ENCODE assay signal across 4 fruit fly cellular contexts in genomic region chrX:2107782-2108409, dm6.
TF ChIP-seq lines count a peak whose summit lies in the region.

No protein-coding gene starts in this region.

- TF ChIP-seq CTCF in whole organism, embryonic (GFP tag; optimal IDR thresholded peaks at IDR 0.05; lab: Kevin White, UChicago) = no peak

TF ChIP-seq in whole organism, adult, 20 proteins besides CTCF, POLR2A, EP300 and RAD21:
- TF ChIP-seq cic (GFP tag; optimal IDR thresholded peaks at IDR 0.05; lab: Kevin White, UChicago) (peak; percentile 93), CG11617 (GFP tag; optimal IDR thresholded peaks at IDR 0.05; lab: Kevin White, UChicago) (peak; percentile 89), CG12768 (GFP tag; optimal IDR thresholded peaks at IDR 0.05; lab: Kevin White, UChicago) (peak; percentile 86), toe (GFP tag; optimal IDR thresholded peaks at IDR 0.05; lab: Kevin White, UChicago) (peak; percentile 72), CG7045 (GFP tag; optimal IDR thresholded peaks at IDR 0.05; lab: Kevin White, UChicago) (peak; percentile 79), Hr96 (GFP tag; optimal IDR thresholded peaks at IDR 0.05; lab: Kevin White, UChicago) (peak; percentile 89), kay (GFP tag; lab: Kevin White, UChicago; ENCODE audit: borderline replicate concordance) (no peak), CG7101 (tag; optimal IDR thresholded peaks at IDR 0.05; lab: Kevin White, UChicago) (peak; percentile 95), ovo (GFP tag; optimal IDR thresholded peaks at IDR 0.05; lab: Kevin White, UChicago) (peak; percentile 85), CG14711 (tag; optimal IDR thresholded peaks at IDR 0.05; lab: Kevin White, UChicago) (peak; percentile 87), CG1620 (GFP tag; optimal IDR thresholded peaks at IDR 0.05; lab: Kevin White, UChicago) (peak; percentile 80), Mnt (GFP tag; optimal IDR thresholded peaks at IDR 0.05; lab: Kevin White, UChicago) (peak; percentile 77), bab1 (GFP tag; optimal IDR thresholded peaks at IDR 0.05; lab: Kevin White, UChicago) (peak; percentile 94), CG33017 (tag; optimal IDR thresholded peaks at IDR 0.05; lab: Kevin White, UChicago) (peak; percentile 87), Clk (GFP tag; optimal IDR thresholded peaks at IDR 0.05; lab: Kevin White, UChicago) (peak; percentile 66), pad (GFP tag; optimal IDR thresholded peaks at IDR 0.05; lab: Kevin White, UChicago) (peak; percentile 74), CG5204 (GFP tag; optimal IDR thresholded peaks at IDR 0.05; lab: Kevin White, UChicago) (peak; percentile 66), tj (GFP tag; optimal IDR thresholded peaks at IDR 0.05; lab: Kevin White, UChicago) (peak; percentile 68), Crg-1 (GFP tag; optimal IDR thresholded peaks at IDR 0.05; lab: Kevin White, UChicago) (peak; percentile 72), cnc (optimal IDR thresholded peaks at IDR 0.05; lab: Kevin White, UChicago) (no peak)

TF ChIP-seq in whole organism, embryonic, 481 proteins besides CTCF, POLR2A, EP300 and RAD21 (continues in another document):
- TF ChIP-seq CG10959 (GFP tag; IDR thresholded peaks at IDR 0.05; lab: Robert Waterston, UW) (no peak), CG8281 (tag; optimal IDR thresholded peaks at IDR 0.05; lab: Kevin White, UChicago) (peak; percentile 65), lmd (GFP tag; IDR thresholded peaks at IDR 0.05; lab: Robert Waterston, UW) (0 out of 2 replicates have a peak, but pooled peaks have one; percentile 19), Ravus (GFP tag; IDR thresholded peaks at IDR 0.05; lab: Robert Waterston, UW) (no peak), CG16815 (GFP tag; optimal IDR thresholded peaks at IDR 0.05; lab: Kevin White, UChicago) (no peak), CG17359 (tag; optimal IDR thresholded peaks at IDR 0.05; lab: Kevin White, UChicago) (peak; percentile 7), vvl (GFP tag; IDR thresholded peaks at IDR 0.05; lab: Robert Waterston, UW) (0 out of 2 replicates have a peak, but pooled peaks have one; percentile 38), knrl (GFP tag; IDR thresholded peaks at IDR 0.05; lab: Robert Waterston, UW; ENCODE audit: partially characterized antibody) (no peak), dysf (GFP tag; IDR thresholded peaks at IDR 0.05; lab: Robert Waterston, UW) (peak; percentile 31; the same call in 1 of the 3 replicates), pfk (GFP tag; optimal IDR thresholded peaks at IDR 0.05; lab: Kevin White, UChicago) (no peak), grau (tag; optimal IDR thresholded peaks at IDR 0.05; lab: Kevin White, UChicago) (peak; percentile 60), Sin3A (optimal IDR thresholded peaks at IDR 0.05; lab: Kevin White, UChicago) (no peak), row (GFP tag; IDR thresholded peaks at IDR 0.05; lab: Robert Waterston, UW) (peak; percentile 43; the same call in 2 of the 3 replicates), ase (GFP tag; IDR thresholded peaks at IDR 0.05; lab: Robert Waterston, UW) (no peak), CG7839 (tag; optimal IDR thresholded peaks at IDR 0.05; lab: Kevin White, UChicago) (no peak), D19A (tag; optimal IDR thresholded peaks at IDR 0.05; lab: Kevin White, UChicago) (no peak), CG30020 (tag; optimal IDR thresholded peaks at IDR 0.05; lab: Kevin White, UChicago) (no peak), HLHmδ (GFP tag; optimal IDR thresholded peaks at IDR 0.05; lab: Kevin White, UChicago) (no peak), CG9932 (GFP tag; IDR thresholded peaks at IDR 0.05; lab: Robert Waterston, UW) (0 out of 2 replicates have a peak, but pooled peaks have one; percentile 12), mam (GFP tag; optimal IDR thresholded peaks at IDR 0.05; lab: Kevin White, UChicago) (no peak), Myb (GFP tag; optimal IDR thresholded peaks at IDR 0.05; lab: Kevin White, UChicago) (no peak), Hey (tag; optimal IDR thresholded peaks at IDR 0.05; lab: Kevin White, UChicago) (no peak), emc (GFP tag; optimal IDR thresholded peaks at IDR 0.05; lab: Kevin White, UChicago) (no peak), ftz-f1 (GFP tag; optimal IDR thresholded peaks at IDR 0.05; lab: Kevin White, UChicago) (no peak)

TF ChIP-seq in whole organism, prepupa, 60 proteins besides CTCF, POLR2A, EP300 and RAD21 (continues in another document):
- no peak for TF ChIP-seq Ets96B (tag; optimal IDR thresholded peaks at IDR 0.05; lab: Kevin White, UChicago)
- peak; percentile 67 for TF ChIP-seq net (GFP tag; optimal IDR thresholded peaks at IDR 0.05; lab: Kevin White, UChicago)
- TF ChIP-seq pdm3 (GFP tag; optimal IDR thresholded peaks at IDR 0.05; lab: Kevin White, UChicago) = peak; percentile 68
- no peak for TF ChIP-seq CG1621 (tag; optimal IDR thresholded peaks at IDR 0.05; lab: Kevin White, UChicago)
- TF ChIP-seq CG6854 (GFP tag; optimal IDR thresholded peaks at IDR 0.05; lab: Kevin White, UChicago) = no peak
- peak; percentile 84 for TF ChIP-seq CG32006 (GFP tag; optimal IDR thresholded peaks at IDR 0.05; lab: Kevin White, UChicago)
- TF ChIP-seq Met (GFP tag; optimal IDR thresholded peaks at IDR 0.05; lab: Kevin White, UChicago) = peak; percentile 9
- TF ChIP-seq Eip78C (GFP tag; lab: Kevin White, UChicago) = peak; percentile 79
- TF ChIP-seq Sox15 (GFP tag; optimal IDR thresholded peaks at IDR 0.05; lab: Kevin White, UChicago) = no peak
- TF ChIP-seq Blimp-1 (GFP tag; optimal IDR thresholded peaks at IDR 0.05; lab: Kevin White, UChicago) = no peak
- no peak for TF ChIP-seq CG8632 (GFP tag; optimal IDR thresholded peaks at IDR 0.05; lab: Kevin White, UChicago)
- TF ChIP-seq Sox14 (GFP tag; optimal IDR thresholded peaks at IDR 0.05; lab: Kevin White, UChicago) = peak; percentile 23
- peak; percentile 90 for TF ChIP-seq CG15336 (GFP tag; IDR thresholded peaks at IDR 0.05; lab: Robert Waterston, UW)
- TF ChIP-seq CG11762 (GFP tag; optimal IDR thresholded peaks at IDR 0.05; lab: Kevin White, UChicago; ENCODE audit: insufficient read depth) = no peak
- peak; percentile 70 for TF ChIP-seq CG4318 (GFP tag; optimal IDR thresholded peaks at IDR 0.05; lab: Kevin White, UChicago)
- no peak for TF ChIP-seq CG3032 (tag; optimal IDR thresholded peaks at IDR 0.05; lab: Kevin White, UChicago)
- peak; percentile 63 for TF ChIP-seq OdsH (GFP tag; optimal IDR thresholded peaks at IDR 0.05; lab: Kevin White, UChicago)
- no peak for TF ChIP-seq Hr38 (GFP tag; optimal IDR thresholded peaks at IDR 0.05; lab: Kevin White, UChicago)
- TF ChIP-seq fd59A (GFP tag; optimal IDR thresholded peaks at IDR 0.05; lab: Kevin White, UChicago) = no peak
- no peak for TF ChIP-seq cyc (GFP tag; optimal IDR thresholded peaks at IDR 0.05; lab: Kevin White, UChicago)
- peak; percentile 10 for TF ChIP-seq CG10631 (GFP tag; optimal IDR thresholded peaks at IDR 0.05; lab: Kevin White, UChicago)
- no peak for TF ChIP-seq CG11902 (GFP tag; optimal IDR thresholded peaks at IDR 0.05; lab: Kevin White, UChicago)
- no peak for TF ChIP-seq fd85E (GFP tag; optimal IDR thresholded peaks at IDR 0.05; lab: Kevin White, UChicago)
- TF ChIP-seq CG8119 (GFP tag; IDR thresholded peaks at IDR 0.05; lab: Robert Waterston, UW) = peak; percentile 84
- TF ChIP-seq CG10669 (GFP tag; optimal IDR thresholded peaks at IDR 0.05; lab: Kevin White, UChicago) = no peak
- no peak for TF ChIP-seq topi (GFP tag; optimal IDR thresholded peaks at IDR 0.05; lab: Kevin White, UChicago)
- TF ChIP-seq CG6276 (GFP tag; optimal IDR thresholded peaks at IDR 0.05; lab: Kevin White, UChicago) = peak; percentile 83

TF ChIP-seq in whole organism, pupa, 21 proteins besides CTCF, POLR2A, EP300 and RAD21:
- no peak for TF ChIP-seq CG17806 (tag; optimal IDR thresholded peaks at IDR 0.05; lab: Kevin White, UChicago)
- peak; percentile 92 for TF ChIP-seq Ets98B (GFP tag; IDR thresholded peaks at IDR 0.05; lab: Robert Waterston, UW)
- TF ChIP-seq CG8301 (tag; optimal IDR thresholded peaks at IDR 0.05; lab: Kevin White, UChicago) = peak; percentile 61
- TF ChIP-seq CG14655 (GFP tag; optimal IDR thresholded peaks at IDR 0.05; lab: Kevin White, UChicago) = no peak
- no peak for TF ChIP-seq Pif1B (GFP tag; optimal IDR thresholded peaks at IDR 0.05; lab: Kevin White, UChicago)
- TF ChIP-seq CG13204 (GFP tag; optimal IDR thresholded peaks at IDR 0.05; lab: Kevin White, UChicago) = no peak
- no peak for TF ChIP-seq CG8159 (tag; optimal IDR thresholded peaks at IDR 0.05; lab: Kevin White, UChicago)
- TF ChIP-seq CG9948 (tag; optimal IDR thresholded peaks at IDR 0.05; lab: Kevin White, UChicago) = peak; percentile 9
- TF ChIP-seq fd96Ca (GFP tag; IDR thresholded peaks at IDR 0.05; lab: Robert Waterston, UW) = peak; percentile 95
- peak; percentile 19 for TF ChIP-seq CG15710 (tag; optimal IDR thresholded peaks at IDR 0.05; lab: Kevin White, UChicago)
- TF ChIP-seq rn (GFP tag; IDR thresholded peaks at IDR 0.05; lab: Robert Waterston, UW) = peak; percentile 33; the same call in 1 of the 2 replicates
- TF ChIP-seq CG12605 (GFP tag; IDR thresholded peaks at IDR 0.05; lab: Robert Waterston, UW) = peak; percentile 67
- peak; percentile 72 for TF ChIP-seq CG10348 (GFP tag; IDR thresholded peaks at IDR 0.05; lab: Robert Waterston, UW)
- TF ChIP-seq CG4496 (GFP tag; IDR thresholded peaks at IDR 0.05; lab: Robert Waterston, UW) = peak; percentile 79
- TF ChIP-seq EcR (GFP tag; optimal IDR thresholded peaks at IDR 0.05; lab: Kevin White, UChicago) = no peak
- no peak for TF ChIP-seq D1 (tag; optimal IDR thresholded peaks at IDR 0.05; lab: Kevin White, UChicago)
- no peak for TF ChIP-seq gl (tag; optimal IDR thresholded peaks at IDR 0.05; lab: Kevin White, UChicago)
- TF ChIP-seq Snoo (tag; optimal IDR thresholded peaks at IDR 0.05; lab: Kevin White, UChicago) = no peak
- peak; percentile 92 for TF ChIP-seq CG32121 (GFP tag; IDR thresholded peaks at IDR 0.05; lab: Robert Waterston, UW)
- TF ChIP-seq Pif1A (GFP tag; optimal IDR thresholded peaks at IDR 0.05; lab: Kevin White, UChicago) = peak; percentile 44
- no peak for TF ChIP-seq CG34367 (tag; optimal IDR thresholded peaks at IDR 0.05; lab: Kevin White, UChicago)
